Worm (Caenorhabditis elegans): Measurements from ENCODE around the gene ZK666.15.

DNA sequence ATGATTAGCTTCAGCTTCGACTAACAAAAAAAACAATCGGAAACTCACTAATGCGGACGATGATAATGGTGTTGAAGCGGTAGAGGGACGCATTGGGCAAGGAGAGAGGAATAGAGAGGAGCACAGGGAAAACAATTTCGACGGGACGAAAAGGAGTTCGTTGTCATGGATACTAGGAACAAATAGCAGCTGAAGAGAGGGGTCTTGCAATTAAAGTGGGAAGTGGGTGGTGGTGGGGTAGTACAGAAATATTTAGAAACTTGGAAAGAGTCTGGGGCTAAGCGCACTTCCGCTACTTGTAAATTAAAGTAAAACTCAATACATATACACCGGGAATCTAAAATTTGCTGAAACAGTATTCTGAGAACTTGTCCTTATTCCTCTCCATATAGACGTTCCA, 22.9 kb downstream of the ZK666.15 start, which contains the start of gene F59B10.2:
- TF ChIP-seq W03F9.2 (tag; optimal IDR thresholded peaks at IDR 0.05) (no peak), him-1 (tag; optimal IDR thresholded peaks at IDR 0.05) (no peak), dao-5 (tag; optimal IDR thresholded peaks at IDR 0.05) (no peak)

All from whole organism, L4/young adult.